Fruit fly (Drosophila melanogaster) whole organism, prepupa: ENCODE results near the gene Fad2.
A peak's percentile ranks its signal among the peaks of the same experiment; 100 is the strongest.

ENCODE experiments used
- Blimp-1 ChIP-seq: fragments of 200-800 bp; sonication (Bioruptor generic); optimal IDR thresholded peaks from 3 replicates; lab custom pipeline; 2017; ENCODE audit warnings: missing biosample characterization, missing genetic modification characterization, mild to moderate bottlenecking, moderate library complexity, missing genetic modification reagents
- CG10631 ChIP-seq: fragments of 200-800 bp; sonication (Bioruptor generic); optimal IDR thresholded peaks from 2 replicates; lab custom pipeline; 2016; ENCODE audit warnings: missing biosample characterization, missing genetic modification characterization
- CG10669 ChIP-seq: fragments of 200-800 bp; sonication (Bioruptor generic); optimal IDR thresholded peaks from 3 replicates; lab custom pipeline; 2018; ENCODE audit warnings: missing biosample characterization, mild to moderate bottlenecking, missing genetic modification characterization, moderate library complexity
- CG1621 ChIP-seq: fragments of 200-800 bp; sonication (Bioruptor generic); optimal IDR thresholded peaks from 3 replicates; lab custom pipeline; 2018; ENCODE audit warnings: missing biosample characterization, mild to moderate bottlenecking, missing genetic modification characterization
- CG16779 ChIP-seq: fragments of 200-800 bp; sonication (Bioruptor generic); optimal IDR thresholded peaks from 3 replicates; lab custom pipeline; 2017; ENCODE audit warnings: missing biosample characterization, mild to moderate bottlenecking, missing genetic modification characterization
- CG3032 ChIP-seq: fragments of 200-800 bp; optimal IDR thresholded peaks from 2 replicates; lab custom pipeline; 2019; ENCODE audit warnings: missing biosample characterization, mild to moderate bottlenecking, missing genetic modification characterization, moderate library complexity
- CG31627 ChIP-seq: fragments of 200-800 bp; sonication (Bioruptor generic); optimal IDR thresholded peaks from 3 replicates; lab custom pipeline; 2016; ENCODE audit warnings: missing biosample characterization, missing genetic modification characterization
- CG32006 ChIP-seq: fragments of 200-800 bp; sonication (Bioruptor generic); optimal IDR thresholded peaks from 3 replicates; lab custom pipeline; 2017; ENCODE audit warnings: missing biosample characterization, mild to moderate bottlenecking, missing genetic modification characterization
- CG3919 ChIP-seq: fragments of 200-800 bp; sonication (Bioruptor generic); optimal IDR thresholded peaks from 3 replicates; lab custom pipeline; 2016; ENCODE audit warnings: missing biosample characterization, missing genetic modification characterization
- CG4318 ChIP-seq: fragments of 200-800 bp; sonication (Bioruptor generic); optimal IDR thresholded peaks from 3 replicates; lab custom pipeline; 2017; ENCODE audit warnings: missing biosample characterization, mild to moderate bottlenecking, missing genetic modification characterization
- CG6276 ChIP-seq: fragments of 200-800 bp; sonication (Bioruptor generic); optimal IDR thresholded peaks from 2 replicates; lab custom pipeline; 2017; ENCODE audit warnings: missing biosample characterization, mild to moderate bottlenecking, missing genetic modification characterization
- CG6792 ChIP-seq: fragments of 200-800 bp; sonication (Bioruptor generic); optimal IDR thresholded peaks from 3 replicates; lab custom pipeline; 2016; ENCODE audit warnings: missing biosample characterization, missing genetic modification characterization
- CG6808 ChIP-seq: fragments of 200-800 bp; sonication (Bioruptor generic); optimal IDR thresholded peaks from 3 replicates; lab custom pipeline; 2017; ENCODE audit warnings: missing biosample characterization, missing genetic modification characterization, mild to moderate bottlenecking, moderate library complexity, missing genetic modification reagents
- CG6854 ChIP-seq: fragments of 200-800 bp; sonication (Bioruptor generic); optimal IDR thresholded peaks from 2 replicates; lab custom pipeline; 2017; ENCODE audit warnings: missing biosample characterization, mild to moderate bottlenecking, missing genetic modification characterization
- CG7368 ChIP-seq: fragments of 200-800 bp; sonication (Bioruptor generic); optimal IDR thresholded peaks from 3 replicates; lab custom pipeline; 2016; ENCODE audit warnings: missing biosample characterization, missing genetic modification characterization
- CG8319 ChIP-seq: fragments of 200-800 bp; sonication (Bioruptor generic); optimal IDR thresholded peaks from 3 replicates; lab custom pipeline; 2016; ENCODE audit warnings: missing biosample characterization, missing genetic modification characterization
- CG8632 ChIP-seq: fragments of 200-800 bp; sonication (Bioruptor generic); optimal IDR thresholded peaks from 3 replicates; lab custom pipeline; 2016; ENCODE audit warnings: missing biosample characterization, missing genetic modification characterization
- CG9139 ChIP-seq: fragments of 200-800 bp; sonication (Bioruptor generic); optimal IDR thresholded peaks from 3 replicates; lab custom pipeline; 2017; ENCODE audit warnings: missing biosample characterization, mild to moderate bottlenecking, missing genetic modification characterization
- Eip75B ChIP-seq: fragments of 200-800 bp; sonication (Bioruptor generic); optimal IDR thresholded peaks from 3 replicates; lab custom pipeline; 2016; ENCODE audit warnings: missing biosample characterization, missing genetic modification characterization
- Eip78C ChIP-seq: fragments of 200-800 bp; sonication (Bioruptor generic); peaks from one replicate; lab custom pipeline; 2016; ENCODE audit warnings: missing biosample characterization, missing genetic modification characterization
- Eip93F ChIP-seq: fragments of 200-800 bp; sonication (Bioruptor generic); optimal IDR thresholded peaks from 2 replicates; lab custom pipeline; 2016; ENCODE audit warnings: missing biosample characterization, mild to moderate bottlenecking, missing genetic modification characterization
- Ets21C ChIP-seq: fragments of 200-800 bp; sonication (Bioruptor generic); optimal IDR thresholded peaks from 3 replicates; lab custom pipeline; 2016; ENCODE audit warnings: missing biosample characterization, missing genetic modification characterization
- Ets96B ChIP-seq: fragments of 200-800 bp; optimal IDR thresholded peaks from 2 replicates; lab custom pipeline; 2019; ENCODE audit warnings: missing biosample characterization, mild to moderate bottlenecking, missing genetic modification characterization, moderate library complexity
- Gug ChIP-seq: fragments of 200-800 bp; sonication (Bioruptor generic); IDR thresholded peaks from 2 replicates; pipeline ENCODE4 v1.3.6; 2022; ENCODE audit warnings: missing biosample characterization, missing genetic modification characterization
- Hr38 ChIP-seq: sonication (Bioruptor generic); optimal IDR thresholded peaks from 2 replicates; lab custom pipeline; 2016; ENCODE audit warnings: missing biosample characterization, missing genetic modification characterization
- Lpt ChIP-seq: fragments of 200-800 bp; sonication (Bioruptor generic); optimal IDR thresholded peaks from 3 replicates; lab custom pipeline; 2016; ENCODE audit warnings: missing biosample characterization, missing genetic modification characterization
- OdsH ChIP-seq: fragments of 200-800 bp; sonication (Bioruptor generic); optimal IDR thresholded peaks from 3 replicates; lab custom pipeline; 2016; ENCODE audit warnings: missing biosample characterization, missing genetic modification characterization
- Smox ChIP-seq: fragments of 200-800 bp; sonication (Bioruptor generic); optimal IDR thresholded peaks from 3 replicates; lab custom pipeline; 2016; ENCODE audit warnings: missing biosample characterization, missing genetic modification characterization
- Sox102F ChIP-seq: fragments of 200-800 bp; sonication (Bioruptor generic); optimal IDR thresholded peaks from 2 replicates; lab custom pipeline; 2016; ENCODE audit warnings: missing biosample characterization, mild to moderate bottlenecking, missing genetic modification characterization
- Sox14 ChIP-seq: fragments of 200-800 bp; sonication (Bioruptor generic); optimal IDR thresholded peaks from 3 replicates; lab custom pipeline; 2016; ENCODE audit warnings: missing biosample characterization, missing genetic modification characterization
- Sox15 ChIP-seq: fragments of 200-800 bp; sonication (Bioruptor generic); optimal IDR thresholded peaks from 3 replicates; lab custom pipeline; 2016; ENCODE audit warnings: missing biosample characterization, missing genetic modification characterization
- achi ChIP-seq: fragments of 200-800 bp; sonication (Bioruptor generic); optimal IDR thresholded peaks from 3 replicates; lab custom pipeline; 2016; ENCODE audit warnings: missing biosample characterization, missing genetic modification characterization
- acj6 ChIP-seq: fragments of 200-800 bp; sonication (Bioruptor generic); optimal IDR thresholded peaks from 3 replicates; lab custom pipeline; 2016; ENCODE audit warnings: missing biosample characterization, missing genetic modification characterization
- dac ChIP-seq: fragments of 200-800 bp; sonication (Bioruptor generic); optimal IDR thresholded peaks from 2 replicates; lab custom pipeline; 2017; ENCODE audit warnings: missing biosample characterization, mild to moderate bottlenecking, missing genetic modification characterization
- dsx ChIP-seq: fragments of 200-800 bp; optimal IDR thresholded peaks from 3 replicates; lab custom pipeline; 2019; ENCODE audit warnings: missing biosample characterization, mild to moderate bottlenecking, missing genetic modification characterization, moderate library complexity; ENCODE audit not compliant: poor library complexity, severe bottlenecking
- eg ChIP-seq: fragments of 200-800 bp; sonication (Bioruptor generic); IDR thresholded peaks from 3 replicates; pipeline ENCODE4 v1.3.6; 2022; ENCODE audit warnings: missing biosample characterization, missing genetic modification characterization
- esn ChIP-seq: fragments of 200-800 bp; sonication (Bioruptor generic); optimal IDR thresholded peaks from 2 replicates; lab custom pipeline; 2016; ENCODE audit warnings: missing biosample characterization, mild to moderate bottlenecking, missing genetic modification characterization, moderate library complexity
- fd59A ChIP-seq: fragments of 200-800 bp; sonication (Bioruptor generic); optimal IDR thresholded peaks from 2 replicates; lab custom pipeline; 2017; ENCODE audit warnings: missing biosample characterization, mild to moderate bottlenecking, missing genetic modification characterization, missing genetic modification reagents
- fd85E ChIP-seq: fragments of 200-800 bp; sonication (Bioruptor generic); optimal IDR thresholded peaks from 3 replicates; lab custom pipeline; 2016; ENCODE audit warnings: missing biosample characterization, missing genetic modification characterization
- fkh ChIP-seq: fragments of 200-800 bp; sonication (Bioruptor generic); optimal IDR thresholded peaks from 3 replicates; lab custom pipeline; 2017; ENCODE audit warnings: missing biosample characterization, mild to moderate bottlenecking, missing genetic modification characterization, moderate library complexity
- lz ChIP-seq: fragments of 200-800 bp; sonication (Bioruptor generic); optimal IDR thresholded peaks from 3 replicates; lab custom pipeline; 2016; ENCODE audit warnings: missing biosample characterization, missing genetic modification characterization
- net ChIP-seq: fragments of 200-800 bp; sonication (Bioruptor generic); optimal IDR thresholded peaks from 3 replicates; lab custom pipeline; 2016; ENCODE audit warnings: missing biosample characterization, missing genetic modification characterization
- salr ChIP-seq, 2 experiments: fragments of 200-800 bp; sonication (Bioruptor generic); optimal IDR thresholded peaks; 3 replicates each; lab custom pipeline; 2016 to 2018; ENCODE audit warnings: missing biosample characterization in 2 of 2, missing genetic modification characterization in 2 of 2, mild to moderate bottlenecking in 1 of 2
- spab ChIP-seq: fragments of 200-800 bp; sonication (Bioruptor generic); optimal IDR thresholded peaks from 2 replicates; lab custom pipeline; 2017; ENCODE audit warnings: missing biosample characterization, mild to moderate bottlenecking, missing genetic modification characterization, missing genetic modification reagents
- ss ChIP-seq, 2 experiments: fragments of 200-800 bp; sonication (Bioruptor generic); optimal IDR thresholded peaks; 2 replicates in 1 of 2; 3 replicates in 1 of 2; lab custom pipeline; 2017 to 2018; ENCODE audit warnings: mild to moderate bottlenecking in 2 of 2, missing biosample characterization in 2 of 2, missing genetic modification characterization in 2 of 2, moderate library complexity in 1 of 2
- svp ChIP-seq: fragments of 200-800 bp; sonication (Bioruptor generic); peaks from one replicate; lab custom pipeline; 2016; ENCODE audit warnings: missing biosample characterization, missing genetic modification characterization
- topi ChIP-seq: fragments of 200-800 bp; sonication (Bioruptor generic); optimal IDR thresholded peaks from 3 replicates; lab custom pipeline; 2016; ENCODE audit warnings: missing biosample characterization, missing genetic modification characterization

The Fad2 gene

DNA sequence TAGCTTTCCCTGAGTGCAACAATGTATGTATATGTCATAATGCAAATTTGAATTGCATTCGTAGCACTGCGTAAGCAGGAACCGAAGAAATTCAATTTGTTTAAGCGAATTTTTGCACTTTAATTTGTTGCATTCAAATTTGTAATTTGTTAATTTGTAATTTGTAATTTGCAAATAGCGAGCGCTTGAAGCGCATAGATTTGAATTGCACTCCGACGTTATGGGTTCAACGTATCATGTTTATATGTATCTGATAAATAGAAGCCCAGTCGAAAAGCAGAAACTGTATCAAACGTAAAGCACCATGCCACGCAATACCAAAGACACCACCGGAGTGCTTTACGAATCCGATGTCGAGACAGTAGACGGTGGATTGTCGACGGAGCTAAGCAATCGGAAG is at the start of gene Fad2:
Fad2 (plus strand) TSS at position 301 of the 400 bp plus-strand sequence.
- TF ChIP-seq CG16779 (tag; lab: Kevin White, UChicago), result no peak
- no peak for TF ChIP-seq Sox102F (GFP tag; lab: Kevin White, UChicago)
- no peak for TF ChIP-seq OdsH (GFP tag; lab: Kevin White, UChicago)
- TF ChIP-seq Eip78C (GFP tag; lab: Kevin White, UChicago), result no peak
- TF ChIP-seq fkh (GFP tag; lab: Kevin White, UChicago), result no peak
- no peak for TF ChIP-seq dsx (GFP tag; lab: Kevin White, UChicago)
- TF ChIP-seq CG3919 (GFP tag; lab: Kevin White, UChicago), result no peak
- no peak for TF ChIP-seq CG10669 (GFP tag; lab: Kevin White, UChicago)
- no peak for TF ChIP-seq CG1621 (tag; lab: Kevin White, UChicago)
- TF ChIP-seq dac (GFP tag; lab: Kevin White, UChicago), result no peak
- TF ChIP-seq CG8632, result no peak
- no peak for TF ChIP-seq CG7368 (GFP tag; lab: Kevin White, UChicago)
- no peak for TF ChIP-seq CG9139 (GFP tag; lab: Kevin White, UChicago)
- no peak for TF ChIP-seq Eip93F (GFP tag; lab: Kevin White, UChicago)
- no peak for TF ChIP-seq spab (GFP tag; lab: Kevin White, UChicago)

- TF ChIP-seq lz (GFP tag; lab: Kevin White, UChicago), result peak; percentile 90
- peak; percentile 89 for TF ChIP-seq CG10631 (GFP tag; lab: Kevin White, UChicago)
- peak; percentile 92 for TF ChIP-seq Ets96B (tag; lab: Kevin White, UChicago)
- peak; percentile 55 for TF ChIP-seq CG6276 (GFP tag; lab: Kevin White, UChicago)
- peak; percentile 78 for TF ChIP-seq Blimp-1 (GFP tag; lab: Kevin White, UChicago)
- no peak for TF ChIP-seq Gug
- TF ChIP-seq acj6 (GFP tag; lab: Kevin White, UChicago), result peak; percentile 91
- TF ChIP-seq Eip93F (GFP tag; lab: Kevin White, UChicago), result peak; percentile 33
- TF ChIP-seq fd59A, result peak; percentile 75
- TF ChIP-seq Sox102F (GFP tag; lab: Kevin White, UChicago), result peak; percentile 87
- peak; percentile 91 for TF ChIP-seq CG6808 (GFP tag; lab: Kevin White, UChicago)
- peak; percentile 78 for TF ChIP-seq Sox15 (GFP tag; lab: Kevin White, UChicago)
- TF ChIP-seq CG9139 (GFP tag; lab: Kevin White, UChicago), result peak; percentile 80
- TF ChIP-seq CG1621 (tag; lab: Kevin White, UChicago), result peak; percentile 45
- peak; percentile 87 for TF ChIP-seq CG31627
- TF ChIP-seq CG3032, result peak; percentile 94
- peak; percentile 86 for TF ChIP-seq CG6792 (GFP tag; lab: Kevin White, UChicago)
- TF ChIP-seq CG4318, result peak; percentile 61
- 0 out of 3 replicates have a peak, but pooled peaks have one; percentile 27 for TF ChIP-seq eg (GFP tag; lab: Robert Waterston, UW)
- peak; percentile 74 to 92 for TF ChIP-seq ss (GFP tag; optimal IDR thresholded peaks at IDR 0.05; lab: Kevin White, UChicago)
- TF ChIP-seq dsx (GFP tag; lab: Kevin White, UChicago), result peak; percentile 88
- TF ChIP-seq CG7368 (GFP tag; lab: Kevin White, UChicago), result peak; percentile 75
- peak; percentile 76 for TF ChIP-seq CG8319 (GFP tag; lab: Kevin White, UChicago)
- TF ChIP-seq spab (GFP tag; lab: Kevin White, UChicago), result peak; percentile 87
- TF ChIP-seq fd85E (GFP tag; lab: Kevin White, UChicago), result peak; percentile 65
- TF ChIP-seq achi, result peak; percentile 86
- peak; percentile 77 for TF ChIP-seq net (GFP tag; lab: Kevin White, UChicago)
- TF ChIP-seq Hr38 (GFP tag; lab: Kevin White, UChicago), result no peak
- TF ChIP-seq CG32006 (GFP tag; lab: Kevin White, UChicago), result peak; percentile 86
- TF ChIP-seq CG3919 (GFP tag; lab: Kevin White, UChicago), result peak; percentile 87
- peak; percentile 58 for TF ChIP-seq CG16779 (tag; lab: Kevin White, UChicago)
- peak; percentile 90 for TF ChIP-seq Smox (GFP tag; lab: Kevin White, UChicago)
- peak; percentile 90 for TF ChIP-seq topi (GFP tag; lab: Kevin White, UChicago)
- peak; percentile 88 for TF ChIP-seq OdsH (GFP tag; lab: Kevin White, UChicago)
- peak; percentile 85 for TF ChIP-seq CG10669 (GFP tag; lab: Kevin White, UChicago)
- peak; percentile 45 to 86 for TF ChIP-seq salr (GFP tag; optimal IDR thresholded peaks at IDR 0.05; lab: Kevin White, UChicago)
- TF ChIP-seq Eip78C (GFP tag; lab: Kevin White, UChicago), result peak; percentile 98
- peak; percentile 65 for TF ChIP-seq Lpt (GFP tag; lab: Kevin White, UChicago)
- peak; percentile 96 for TF ChIP-seq svp (GFP tag; lab: Kevin White, UChicago)
- TF ChIP-seq CG6854 (GFP tag; lab: Kevin White, UChicago), result peak; percentile 52
- TF ChIP-seq esn (GFP tag; lab: Kevin White, UChicago), result peak; percentile 94
- TF ChIP-seq Eip75B (GFP tag; lab: Kevin White, UChicago), result peak; percentile 87
- TF ChIP-seq Sox14 (GFP tag; lab: Kevin White, UChicago), result peak; percentile 85
- TF ChIP-seq Ets21C (GFP tag; lab: Kevin White, UChicago), result peak; percentile 82
These were observed 46.9 kb upstream of the Fad2 start for dm6 chr3L:10976478-10976877.
